Worm (Caenorhabditis elegans): ENCODE measurements around the gene msd-2.

msd-2 gene

DNA sequence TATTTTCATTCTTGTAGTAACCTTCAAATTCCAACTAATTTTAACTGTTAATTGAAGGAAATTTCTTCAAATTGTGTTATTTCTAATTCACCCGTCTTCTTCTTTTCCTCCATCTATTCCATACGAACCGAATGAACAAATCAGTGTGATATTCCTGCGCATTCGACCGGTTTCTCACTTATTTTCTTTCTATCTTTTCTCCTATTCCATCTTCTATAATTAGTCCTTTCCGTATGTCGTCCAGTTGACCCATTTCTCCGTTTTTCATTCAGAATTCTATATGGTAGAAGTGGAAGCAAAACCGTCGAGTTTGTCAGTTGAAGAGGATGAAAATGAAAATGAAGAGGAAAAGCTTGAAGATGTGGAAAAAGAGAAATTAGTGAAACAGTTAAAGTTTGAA, 19.3 kb upstream of the msd-2 start, which contains the start of gene magu-4:
TSS of gene magu-4 (plus strand) at position 218 of the 400 bp plus-strand sequence.
- TF ChIP-seq elt-2 (tag; optimal IDR thresholded peaks at IDR 0.05) (no peak), lin-14 (GFP tag; optimal IDR thresholded peaks at IDR 0.05) (peak; percentile 39), blmp-1 (tag; optimal IDR thresholded peaks at IDR 0.05) (peak; percentile 90)

DNA sequence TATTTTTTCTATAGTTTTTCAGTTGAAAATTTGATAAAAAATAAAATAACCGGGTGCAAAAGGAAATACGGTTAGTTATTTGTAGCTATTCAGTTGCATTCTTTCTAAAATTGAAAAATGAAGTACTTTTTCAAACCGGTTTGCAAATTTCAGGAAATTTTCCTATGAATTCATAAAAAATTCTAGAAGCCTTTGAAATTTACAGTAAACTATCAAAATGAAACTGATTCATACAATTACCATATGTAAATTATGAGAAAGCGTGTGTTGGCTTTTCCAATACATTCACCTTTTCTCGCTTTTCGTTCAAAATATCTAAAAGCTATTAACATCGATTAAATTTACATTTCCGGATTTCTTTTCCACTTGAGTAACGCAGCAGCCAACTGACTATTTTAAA, 11.9 kb upstream of the msd-2 start, which contains the start of gene ent-7:
TSS of gene ent-7 (plus strand) at position 301 of the 400 bp plus-strand sequence.
- TF ChIP-seq efl-1 (optimal IDR thresholded peaks at IDR 0.05) (no peak), efl-1 (GFP tag; optimal IDR thresholded peaks at IDR 0.05 in 1 of 2) (peak in 1 of 2 experiments; percentile 4), vab-15 (tag; optimal IDR thresholded peaks at IDR 0.05) (no peak), nhr-12 (tag; optimal IDR thresholded peaks at IDR 0.05) (no peak), C16A3.4 (tag; optimal IDR thresholded peaks at IDR 0.05) (no peak), ceh-88 (GFP tag; IDR thresholded peaks at IDR 0.05) (no peak), isw-1 (GFP tag; IDR thresholded peaks at IDR 0.05) (no peak), mep-1 (tag; optimal IDR thresholded peaks at IDR 0.05) (no peak)

- TF ChIP-seq sox-4 (tag; optimal IDR thresholded peaks at IDR 0.05): no peak
- TF ChIP-seq nhr-77 (tag; optimal IDR thresholded peaks at IDR 0.05): no peak
- TF ChIP-seq isw-1 (GFP tag; IDR thresholded peaks at IDR 0.05): no peak
- no peak for TF ChIP-seq lin-13 (GFP tag; optimal IDR thresholded peaks at IDR 0.05)
- TF ChIP-seq unc-98 (GFP tag; IDR thresholded peaks at IDR 0.05): no peak
- no peak for TF ChIP-seq hpl-2 (GFP tag; optimal IDR thresholded peaks at IDR 0.05)
- TF ChIP-seq dsc-1 (tag; optimal IDR thresholded peaks at IDR 0.05): no peak
- TF ChIP-seq nhr-237 (tag; optimal IDR thresholded peaks at IDR 0.05): no peak
- no peak for TF ChIP-seq Y116A8C.19 (tag; optimal IDR thresholded peaks at IDR 0.05; ENCODE audit: borderline replicate concordance)
- no peak for TF ChIP-seq lin-35 (GFP tag; optimal IDR thresholded peaks at IDR 0.05)
- TF ChIP-seq mab-9 (GFP tag; IDR thresholded peaks at IDR 0.05): no peak
- TF ChIP-seq aly-2 (tag; optimal IDR thresholded peaks at IDR 0.05): no peak
- TF ChIP-seq nhr-90 (tag; optimal IDR thresholded peaks at IDR 0.05; ENCODE audit: poor library complexity): no peak
- TF ChIP-seq snu-23 (GFP tag; optimal IDR thresholded peaks at IDR 0.05): no peak
Observed at ce11 chrIV:10017633-10018032, 11.2 kb upstream of the msd-2 start, which contains the start of gene F44D12.2. Gene F44D12.2 (minus strand): TSS chrIV:10017733.

DNA sequence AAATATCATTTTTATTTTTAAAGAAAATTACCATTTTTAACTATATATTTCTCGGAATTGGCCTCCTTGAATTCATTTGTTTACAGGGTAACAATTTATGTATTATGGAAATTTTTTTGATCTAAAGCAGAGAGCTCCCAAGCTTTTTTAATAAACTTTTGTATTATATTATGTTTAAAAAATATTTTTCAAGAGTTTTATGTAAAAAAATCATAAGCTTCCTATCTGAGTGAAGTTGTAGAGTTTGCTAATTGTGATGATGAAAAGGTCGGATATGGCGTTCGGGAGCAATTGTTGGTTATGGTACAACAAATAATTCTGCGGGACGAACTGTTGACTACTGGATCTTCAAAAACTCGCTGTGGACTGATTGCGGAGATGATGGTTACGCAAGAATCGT, 7.6 kb upstream of the msd-2 start, which contains the start of gene F44D12.19:
TSS of gene F44D12.19 (plus strand) at position 301 of the 400 bp plus-strand sequence.
- TF ChIP-seq hpl-2 (GFP tag; optimal IDR thresholded peaks at IDR 0.05): no peak
- TF ChIP-seq swsn-7 (tag; optimal IDR thresholded peaks at IDR 0.05): no peak
- no peak for TF ChIP-seq ceh-63 (GFP tag; optimal IDR thresholded peaks at IDR 0.05)
- no peak for TF ChIP-seq C34B4.2 (tag; optimal IDR thresholded peaks at IDR 0.05)

DNA sequence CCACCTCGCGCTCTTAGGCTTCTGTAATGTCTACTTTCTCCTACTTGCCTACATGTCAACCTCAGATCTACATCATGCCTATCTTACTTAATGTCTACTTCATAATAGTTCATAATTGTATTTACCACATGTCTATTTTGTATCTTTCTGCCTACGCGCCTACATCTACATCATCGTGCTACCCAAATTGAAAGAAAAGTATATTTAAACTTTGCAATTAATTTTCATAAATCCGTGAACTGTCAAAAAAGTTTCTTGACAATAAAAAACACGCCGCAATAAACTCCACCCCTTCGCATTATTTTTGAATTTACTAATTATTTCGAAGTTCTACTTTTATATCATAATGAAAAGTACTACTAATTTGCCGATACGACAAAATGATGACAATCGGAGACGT, 5.9 kb upstream of the msd-2 start, which contains the start of gene F44D12.8:
TSS of gene F44D12.8 (plus strand) at position 301 of the 400 bp plus-strand sequence.
- TF ChIP-seq dpl-1 (GFP tag; optimal IDR thresholded peaks at IDR 0.05): no peak
- TF ChIP-seq lir-3 (tag; optimal IDR thresholded peaks at IDR 0.05; ENCODE audit: poor library complexity): no peak
- TF ChIP-seq isw-1 (GFP tag; IDR thresholded peaks at IDR 0.05): no peak

ce11 chrIV:10026129-10026528, 2.8 kb upstream of the msd-2 start:
- no peak for TF ChIP-seq Y116A8C.19 (tag; optimal IDR thresholded peaks at IDR 0.05; ENCODE audit: borderline replicate concordance)
- no peak for TF ChIP-seq nhr-20 (tag; optimal IDR thresholded peaks at IDR 0.05)
- no peak for TF ChIP-seq efl-1 (optimal IDR thresholded peaks at IDR 0.05)
- no peak for TF ChIP-seq efl-1 (GFP tag; optimal IDR thresholded peaks at IDR 0.05 in 1 of 2)
- TF ChIP-seq sox-4 (tag; optimal IDR thresholded peaks at IDR 0.05): no peak
- TF ChIP-seq rnt-1 (tag; optimal IDR thresholded peaks at IDR 0.05): no peak
- TF ChIP-seq xbp-1 (tag; optimal IDR thresholded peaks at IDR 0.05): no peak
- TF ChIP-seq C34B4.2 (tag; optimal IDR thresholded peaks at IDR 0.05): no peak
- no peak for TF ChIP-seq pag-3 (tag; optimal IDR thresholded peaks at IDR 0.05; ENCODE audit: borderline replicate concordance, insufficient read depth)
- TF ChIP-seq lin-35 (GFP tag; optimal IDR thresholded peaks at IDR 0.05): no peak
- no peak for TF ChIP-seq mdl-1 (tag; optimal IDR thresholded peaks at IDR 0.05)
- TF ChIP-seq tbx-2 (tag; optimal IDR thresholded peaks at IDR 0.05): no peak
- no peak for TF ChIP-seq nhr-77 (tag; optimal IDR thresholded peaks at IDR 0.05)
- TF ChIP-seq ceh-88 (GFP tag; IDR thresholded peaks at IDR 0.05): no peak
- TF ChIP-seq C16A3.4 (tag; optimal IDR thresholded peaks at IDR 0.05): no peak
- no peak for TF ChIP-seq lir-3 (tag; optimal IDR thresholded peaks at IDR 0.05; ENCODE audit: poor library complexity)
- TF ChIP-seq lin-14 (GFP tag; optimal IDR thresholded peaks at IDR 0.05): no peak

Data from whole organism, L1 larva.